Worm (Caenorhabditis elegans) whole organism, young adult: Measurements from ENCODE around the gene C24H10.2.
A peak's percentile ranks its signal among the peaks of the same experiment; 100 is the strongest.

Source experiments
- B0261.1 ChIP-seq: sonication (generic microtip); optimal IDR thresholded peaks from 2 replicates; lab custom pipeline; 2016; ENCODE audit warnings: mild to moderate bottlenecking, missing genetic modification characterization, moderate library complexity, missing compliant biosample characterization
- C06A6.2 ChIP-seq: fragments of 200-800 bp; sonication (Bioruptor generic); conservative IDR thresholded peaks from 2 replicates; pipeline ENCODE4 v1.3.6; 2022; ENCODE audit warnings: missing genetic modification characterization, missing compliant biosample characterization
- D2030.7 ChIP-seq: fragments of 200-800 bp; sonication (Bioruptor generic); IDR thresholded peaks from 2 replicates; pipeline ENCODE4 v1.3.6; 2022; ENCODE audit warnings: missing genetic modification reagents, missing genetic modification characterization, missing compliant biosample characterization
- F57A8.1 ChIP-seq: fragments of 200-800 bp; sonication (Bioruptor generic); optimal IDR thresholded peaks from 2 replicates; lab custom pipeline; 2018; ENCODE audit warnings: mild to moderate bottlenecking, missing genetic modification characterization, moderate library complexity, missing compliant biosample characterization
- F57C9.4 ChIP-seq: sonication (generic microtip); optimal IDR thresholded peaks from 2 replicates; lab custom pipeline; 2017; ENCODE audit warnings: mild to moderate bottlenecking, missing genetic modification characterization, missing compliant biosample characterization
- K11D2.4 ChIP-seq: fragments of 200-800 bp; sonication (Bioruptor generic); IDR thresholded peaks from 2 replicates; pipeline ENCODE4 v1.3.6; 2022; ENCODE audit warnings: missing genetic modification reagents, missing genetic modification characterization, missing compliant biosample characterization
- T07F8.4 ChIP-seq: sonication (generic microtip); optimal IDR thresholded peaks from 2 replicates; lab custom pipeline; 2016; ENCODE audit warnings: mild to moderate bottlenecking, missing genetic modification characterization, moderate library complexity, missing compliant biosample characterization
- T26A5.8 ChIP-seq: sonication (generic microtip); optimal IDR thresholded peaks from 2 replicates; lab custom pipeline; 2016; ENCODE audit warnings: missing genetic modification characterization, missing compliant biosample characterization
- Y53G8AR.9 ChIP-seq: fragments of 200-800 bp; sonication (Bioruptor generic); conservative IDR thresholded peaks from 2 replicates; pipeline ENCODE4 v1.3.6; 2022; ENCODE audit warnings: missing genetic modification reagents, missing genetic modification characterization, missing compliant biosample characterization
- aptf-2 ChIP-seq: fragments of 200-800 bp; sonication (Bioruptor generic); conservative IDR thresholded peaks from 2 replicates; pipeline ENCODE4 v1.3.6; 2022; ENCODE audit warnings: missing genetic modification reagents, missing genetic modification characterization, missing compliant biosample characterization
- aptf-3 ChIP-seq: fragments of 200-800 bp; sonication (Bioruptor generic); IDR thresholded peaks from 2 replicates; pipeline ENCODE4 v1.3.6; 2022; ENCODE audit warnings: missing genetic modification characterization, missing compliant biosample characterization
- atf-7 ChIP-seq: sonication (generic microtip); optimal IDR thresholded peaks from 2 replicates; lab custom pipeline; 2017; ENCODE audit warnings: mild to moderate bottlenecking, missing genetic modification characterization, missing compliant biosample characterization
- athp-1 ChIP-seq: sonication (generic microtip); optimal IDR thresholded peaks from 2 replicates; lab custom pipeline; 2017; ENCODE audit warnings: mild to moderate bottlenecking, missing genetic modification characterization, missing compliant biosample characterization
- bed-1 ChIP-seq: fragments of 200-800 bp; sonication (Bioruptor generic); IDR thresholded peaks from 2 replicates; pipeline ENCODE4 v1.3.6; 2022; ENCODE audit warnings: missing genetic modification reagents, missing genetic modification characterization, missing compliant biosample characterization
- bed-2 ChIP-seq: fragments of 200-800 bp; sonication (Bioruptor generic); IDR thresholded peaks from 2 replicates; pipeline ENCODE4 v1.3.6; 2022; ENCODE audit warnings: missing genetic modification reagents, missing genetic modification characterization, missing compliant biosample characterization
- cebp-2 ChIP-seq: fragments of 200-800 bp; sonication (Bioruptor generic); IDR thresholded peaks from 2 replicates; pipeline ENCODE4 v1.3.6; 2022; ENCODE audit warnings: missing genetic modification characterization, missing compliant biosample characterization
- ceh-27 ChIP-seq: fragments of 200-800 bp; sonication (Bioruptor generic); optimal IDR thresholded peaks from 2 replicates; lab custom pipeline; 2018; ENCODE audit warnings: mild to moderate bottlenecking, missing genetic modification characterization, moderate library complexity, missing compliant biosample characterization
- ceh-91 ChIP-seq: fragments of 200-800 bp; sonication (Bioruptor generic); IDR thresholded peaks from 2 replicates; pipeline ENCODE4 v1.3.6; 2022; ENCODE audit warnings: missing genetic modification reagents, missing genetic modification characterization, missing compliant biosample characterization
- dox-1 ChIP-seq: fragments of 200-800 bp; sonication (Bioruptor generic); IDR thresholded peaks from 2 replicates; pipeline ENCODE4 v1.3.6; 2022; ENCODE audit warnings: missing genetic modification reagents, missing genetic modification characterization, missing compliant biosample characterization
- dpff-1 ChIP-seq: sonication (generic microtip); optimal IDR thresholded peaks from 2 replicates; lab custom pipeline; 2017; ENCODE audit warnings: mild to moderate bottlenecking, missing genetic modification characterization, missing compliant biosample characterization
- egrh-3 ChIP-seq: fragments of 200-800 bp; sonication (Bioruptor generic); IDR thresholded peaks from 2 replicates; pipeline ENCODE4 v1.3.6; 2022; ENCODE audit warnings: missing genetic modification reagents, missing genetic modification characterization, missing compliant biosample characterization
- hlh-12 ChIP-seq: sonication (generic microtip); optimal IDR thresholded peaks from 2 replicates; lab custom pipeline; 2016; ENCODE audit warnings: missing genetic modification characterization, missing compliant biosample characterization
- hsf-1 ChIP-seq: fragments of 200-800 bp; sonication (Bioruptor generic); IDR thresholded peaks from 2 replicates; pipeline ENCODE4 v1.3.6; 2022; ENCODE audit warnings: missing genetic modification reagents, missing genetic modification characterization, missing compliant biosample characterization
- lin-54 ChIP-seq: fragments of 200-800 bp; sonication (Bioruptor generic); optimal IDR thresholded peaks from 2 replicates; lab custom pipeline; 2018; ENCODE audit warnings: mild to moderate bottlenecking, missing genetic modification characterization, missing compliant biosample characterization
- lsy-27 ChIP-seq: sonication (generic microtip); optimal IDR thresholded peaks from 2 replicates; lab custom pipeline; 2017; ENCODE audit warnings: missing genetic modification characterization, mild to moderate bottlenecking, missing compliant biosample characterization, antibody characterized with exemption, missing genotype, borderline replicate concordance; ENCODE audit not compliant: insufficient read depth
- madf-3 ChIP-seq: fragments of 200-800 bp; sonication (Bioruptor generic); IDR thresholded peaks from 2 replicates; pipeline ENCODE4 v1.3.6; 2022; ENCODE audit warnings: missing genetic modification reagents, missing genetic modification characterization, missing compliant biosample characterization
- madf-6 ChIP-seq: fragments of 200-800 bp; sonication (Bioruptor generic); IDR thresholded peaks from 2 replicates; pipeline ENCODE4 v1.3.6; 2022; ENCODE audit warnings: missing genetic modification reagents, missing genetic modification characterization, missing compliant biosample characterization
- nfya-2 ChIP-seq: fragments of 200-800 bp; sonication (Bioruptor generic); IDR thresholded peaks from 2 replicates; pipeline ENCODE4 v1.3.6; 2022; ENCODE audit warnings: missing genetic modification reagents, missing genetic modification characterization, missing compliant biosample characterization
- nfyb-1 ChIP-seq: fragments of 200-800 bp; sonication (Bioruptor generic); IDR thresholded peaks from 2 replicates; pipeline ENCODE4 v1.3.6; 2022; ENCODE audit warnings: missing genetic modification reagents, missing genetic modification characterization, missing compliant biosample characterization
- nhr-120 ChIP-seq: fragments of 200-800 bp; sonication (Bioruptor generic); IDR thresholded peaks from 2 replicates; pipeline ENCODE4 v1.3.6; 2022; ENCODE audit warnings: missing genetic modification characterization, missing compliant biosample characterization
- nhr-80 ChIP-seq: sonication (generic microtip); optimal IDR thresholded peaks from 2 replicates; lab custom pipeline; 2016; ENCODE audit warnings: missing genetic modification characterization, missing compliant biosample characterization
- nhr-90 ChIP-seq: sonication (generic microtip); optimal IDR thresholded peaks from 2 replicates; lab custom pipeline; 2016; ENCODE audit warnings: missing genotype, mild to moderate bottlenecking, missing genetic modification characterization, missing compliant biosample characterization
- pbrm-1 ChIP-seq: fragments of 200-800 bp; sonication (Bioruptor generic); IDR thresholded peaks from 2 replicates; pipeline ENCODE4 v1.3.6; 2022; ENCODE audit warnings: missing genetic modification reagents, missing genetic modification characterization, missing compliant biosample characterization
- pha-4 ChIP-seq: fragments of 150-350 bp; sonication (generic microtip); optimal IDR thresholded peaks from 2 replicates; lab custom pipeline; 2014; ENCODE audit warnings: missing biosample characterization, missing genetic modification reagents, missing genetic modification characterization
- rec-8 ChIP-seq, 2 experiments: sonication (generic microtip); optimal IDR thresholded peaks; 2 replicates each; lab custom pipeline; 2016; ENCODE audit warnings: mild to moderate bottlenecking in 2 of 2, missing genetic modification characterization in 2 of 2, missing genetic modification reagents in 2 of 2, missing genotype in 2 of 2, missing biosample characterization in 1 of 2, missing compliant biosample characterization in 1 of 2, moderate library complexity in 1 of 2
- rpc-1 ChIP-seq, 2 experiments: fragments of 150-350 bp in 1 of 2; sonication (generic microtip) in 1 of 2; optimal IDR thresholded peaks; 2 replicates each; lab custom pipeline; 2014 to 2018; ENCODE audit warnings: missing biosample characterization in 1 of 2, missing genetic modification characterization in 1 of 2, missing genetic modification reagents in 1 of 2, missing genotype in 1 of 2
- sea-2 ChIP-seq: fragments of 200-800 bp; sonication (Bioruptor generic); IDR thresholded peaks from 2 replicates; pipeline ENCODE4 v1.3.6; 2022; ENCODE audit warnings: missing genetic modification characterization, missing compliant biosample characterization
- snpc-1.1 ChIP-seq: sonication (generic microtip); optimal IDR thresholded peaks from 2 replicates; lab custom pipeline; 2017; ENCODE audit warnings: missing genetic modification characterization, mild to moderate bottlenecking, missing compliant biosample characterization, antibody characterized with exemption, moderate library complexity, missing genotype, missing genetic modification reagents; ENCODE audit not compliant: insufficient read depth
- snpc-3.4 ChIP-seq: sonication (generic microtip); optimal IDR thresholded peaks from 2 replicates; lab custom pipeline; 2017; ENCODE audit warnings: missing genetic modification characterization, mild to moderate bottlenecking, missing compliant biosample characterization, antibody characterized with exemption, moderate library complexity, missing genotype, missing genetic modification reagents
- sptf-2 ChIP-seq: fragments of 200-800 bp; sonication (Bioruptor generic); optimal IDR thresholded peaks from 2 replicates; lab custom pipeline; 2018; ENCODE audit warnings: mild to moderate bottlenecking, missing genetic modification characterization, missing compliant biosample characterization
- tbp1 ChIP-seq: fragments of 200-800 bp; sonication (Bioruptor generic); optimal IDR thresholded peaks from 2 replicates; lab custom pipeline; 2018; ENCODE audit warnings: mild to moderate bottlenecking, missing genetic modification characterization, missing compliant biosample characterization
- unc-62 ChIP-seq: fragments of 150-350 bp; optimal IDR thresholded peaks from 2 replicates; lab custom pipeline; 2014; ENCODE audit warnings: missing biosample characterization, missing genetic modification reagents, missing genetic modification characterization
- zfh-2 ChIP-seq: fragments of 200-800 bp; sonication (Bioruptor generic); conservative IDR thresholded peaks from 2 replicates; pipeline ENCODE4 v1.3.6; 2022; ENCODE audit warnings: missing genetic modification reagents, missing genetic modification characterization, missing compliant biosample characterization
- zim-3 ChIP-seq: sonication (generic microtip); optimal IDR thresholded peaks from 2 replicates; lab custom pipeline; 2017; ENCODE audit warnings: mild to moderate bottlenecking, missing genetic modification characterization, moderate library complexity, missing compliant biosample characterization
- ztf-3 ChIP-seq: fragments of 200-800 bp; sonication (Bioruptor generic); optimal IDR thresholded peaks from 2 replicates; lab custom pipeline; 2018; ENCODE audit warnings: mild to moderate bottlenecking, missing genetic modification characterization, missing compliant biosample characterization

C24H10.2 gene

ce11 chrX:5106187-5106694, 41.8 kb downstream of the C24H10.2 start (continued):
- TF ChIP-seq dox-1 (GFP tag; lab: Robert Waterston, UW) = peak; percentile 27; the same call in 1 of the 2 replicates
- TF ChIP-seq Y53G8AR.9 (GFP tag; lab: Robert Waterston, UW) = peak; percentile 95
- TF ChIP-seq pha-4 (tag; lab: Kevin White, UChicago) = no peak
- TF ChIP-seq ztf-3 (GFP tag; lab: Kevin White, UChicago) = peak; percentile 73
- TF ChIP-seq aptf-3 = 0 out of 2 replicates have a peak, but pooled peaks have one; percentile 45
- TF ChIP-seq madf-6 = peak; percentile 19; the same call in 1 of the 2 replicates
- TF ChIP-seq nhr-90 (tag; lab: Kevin White, UChicago) = peak; percentile 31
- TF ChIP-seq zim-3 (tag; lab: Kevin White, UChicago) = peak; percentile 3
- TF ChIP-seq tbp1 = no peak
- TF ChIP-seq madf-3 = peak; percentile 78; the same call in 1 of the 2 replicates
- TF ChIP-seq dpff-1 (tag; lab: Kevin White, UChicago) = no peak
- TF ChIP-seq T07F8.4 = no peak
- TF ChIP-seq zfh-2 (GFP tag; lab: Robert Waterston, UW) = peak; percentile 68
- peak; percentile 80; the same call in 1 of the 2 replicates for TF ChIP-seq nfyb-1 (GFP tag; lab: Robert Waterston, UW)
- peak; percentile 41 for TF ChIP-seq nhr-80 (tag; lab: Kevin White, UChicago)
- peak; percentile 21 for TF ChIP-seq lin-54 (GFP tag; lab: Kevin White, UChicago)

- no peak for TF ChIP-seq atf-7 (tag; lab: Kevin White, UChicago)
- no peak for TF ChIP-seq nhr-120
- no peak for TF ChIP-seq lsy-27 (tag; lab: Kevin White, UChicago)
- no peak for TF ChIP-seq pbrm-1
- no peak for TF ChIP-seq bed-2
- TF ChIP-seq egrh-3 (GFP tag; lab: Robert Waterston, UW) = no peak
- no peak for TF ChIP-seq rpc-1 (optimal IDR thresholded peaks at IDR 0.05; lab: Kevin White, UChicago)
- TF ChIP-seq rpc-1 (tag; optimal IDR thresholded peaks at IDR 0.05; lab: Kevin White, UChicago) = no peak
- TF ChIP-seq bed-1 (GFP tag; lab: Robert Waterston, UW) = no peak
- no peak for TF ChIP-seq F57C9.4 (tag; lab: Kevin White, UChicago)
- TF ChIP-seq hsf-1 (GFP tag; lab: Robert Waterston, UW) = no peak
- no peak for TF ChIP-seq snpc-1.1
- TF ChIP-seq nfya-2 (GFP tag; lab: Robert Waterston, UW) = no peak
- no peak for TF ChIP-seq snpc-3.4 (tag; lab: Kevin White, UChicago)
- TF ChIP-seq hlh-12 (tag; lab: Kevin White, UChicago) = no peak
- TF ChIP-seq, all 124 proteins: peak for 0
Observed at ce11 chrX:5106942-5107341, 42.5 kb downstream of the C24H10.2 start, which contains the start of gene C42D8.9. C42D8.9 (minus strand) TSS chrX:5107042.

ce11 chrX:5109130-5109529, 44.7 kb downstream of the C24H10.2 start, which contains the start of gene C42D8.1:
C42D8.1 (plus strand) TSS chrX:5109506.
- peak; percentile 64 for TF ChIP-seq nhr-80 (tag; lab: Kevin White, UChicago)
- TF ChIP-seq C06A6.2 (GFP tag; lab: Robert Waterston, UW) = no peak

ce11 chrX:5111894-5112293, 47.5 kb downstream of the C24H10.2 start:
- TF ChIP-seq aptf-2 (no peak), unc-62 (no peak), cebp-2 (GFP tag; lab: Robert Waterston, UW) (no peak), ceh-91 (GFP tag; lab: Robert Waterston, UW) (no peak), F57A8.1 (no peak), dpff-1 (tag; lab: Kevin White, UChicago) (no peak), sptf-2 (GFP tag; lab: Kevin White, UChicago) (no peak), ceh-27 (no peak), athp-1 (tag; lab: Kevin White, UChicago) (no peak), B0261.1 (tag; lab: Kevin White, UChicago) (no peak), D2030.7 (GFP tag; lab: Robert Waterston, UW) (no peak), K11D2.4 (no peak), T26A5.8 (no peak), sea-2 (GFP tag; lab: Robert Waterston, UW) (no peak), bed-1 (GFP tag; lab: Robert Waterston, UW) (no peak), rec-8 (tag; optimal IDR thresholded peaks at IDR 0.05; lab: Kevin White, UChicago) (no peak)
